Worm (Caenorhabditis elegans): ENCODE measurements around the gene lec-6.

DNA sequence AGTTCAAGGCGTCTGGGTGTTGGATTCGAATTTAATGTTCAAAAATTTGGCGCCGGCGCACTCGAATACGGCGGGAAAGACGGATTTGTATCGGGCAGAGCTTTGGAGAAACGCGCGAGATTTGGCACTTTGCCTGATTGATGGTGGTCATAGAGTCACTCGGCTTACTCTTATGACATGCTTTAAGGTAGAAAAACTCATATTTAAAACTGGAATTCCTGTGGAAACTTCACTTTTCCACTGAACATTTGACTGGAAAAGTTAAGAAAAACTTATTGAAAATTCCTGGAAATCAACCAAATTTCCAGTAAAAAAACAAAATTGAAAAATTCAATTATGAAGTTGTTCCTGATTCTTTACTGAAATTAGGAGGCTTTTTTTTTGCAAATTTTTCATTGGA, 44.5 kb upstream of the lec-6 start:
- TF ChIP-seq unc-39 (tag; optimal IDR thresholded peaks at IDR 0.05) (no peak), unc-62 (GFP tag; optimal IDR thresholded peaks at IDR 0.05) (no peak), R02D3.7 (tag; optimal IDR thresholded peaks at IDR 0.05) (no peak)
